Fruit fly (Drosophila melanogaster) whole organism, pupa: Measurements from ENCODE around the gene S.

ENCODE experiments used
- CG12605 ChIP-seq: fragments of 200-800 bp; sonication (Bioruptor generic); IDR thresholded peaks from 2 replicates; pipeline ENCODE4 v1.3.6; 2022; ENCODE audit warnings: missing biosample characterization, missing genetic modification characterization
- CG15710 ChIP-seq: fragments of 200-800 bp; sonication (Bioruptor generic); optimal IDR thresholded peaks from 2 replicates; lab custom pipeline; 2018; ENCODE audit warnings: missing biosample characterization, mild to moderate bottlenecking, missing genetic modification characterization, moderate library complexity
- CG17806 ChIP-seq: fragments of 200-800 bp; sonication (Bioruptor generic); optimal IDR thresholded peaks from 2 replicates; lab custom pipeline; 2018; ENCODE audit warnings: missing biosample characterization, mild to moderate bottlenecking, missing genetic modification characterization, moderate library complexity
- CG34367 ChIP-seq: fragments of 200-800 bp; sonication (Bioruptor generic); optimal IDR thresholded peaks from 2 replicates; lab custom pipeline; 2018; ENCODE audit warnings: missing biosample characterization, mild to moderate bottlenecking, missing genetic modification characterization
- CG8159 ChIP-seq: fragments of 200-800 bp; sonication (Bioruptor generic); optimal IDR thresholded peaks from 3 replicates; lab custom pipeline; 2018; ENCODE audit warnings: missing biosample characterization, mild to moderate bottlenecking, missing genetic modification characterization, moderate library complexity
- CG9948 ChIP-seq: fragments of 200-800 bp; sonication (Bioruptor generic); optimal IDR thresholded peaks from 2 replicates; lab custom pipeline; 2018; ENCODE audit warnings: missing biosample characterization, mild to moderate bottlenecking, missing genetic modification characterization, moderate library complexity
- EcR ChIP-seq: fragments of 200-800 bp; sonication (Bioruptor generic); optimal IDR thresholded peaks from 3 replicates; lab custom pipeline; 2019; ENCODE audit warnings: missing biosample characterization, missing genetic modification characterization, mild to moderate bottlenecking, moderate library complexity, missing genetic modification reagents
- Snoo ChIP-seq: fragments of 200-800 bp; sonication (Bioruptor generic); optimal IDR thresholded peaks from 3 replicates; lab custom pipeline; 2017; ENCODE audit warnings: missing biosample characterization, mild to moderate bottlenecking, missing genetic modification characterization, inconsistent platforms
- gl ChIP-seq: fragments of 200-800 bp; sonication (Bioruptor generic); optimal IDR thresholded peaks from 2 replicates; lab custom pipeline; 2018; ENCODE audit warnings: missing biosample characterization, mild to moderate bottlenecking, missing genetic modification characterization

- TF ChIP-seq CG34367 (tag; lab: Kevin White, UChicago) (no peak), CG8159 (tag; lab: Kevin White, UChicago) (no peak), CG9948 (no peak), Snoo (tag; lab: Kevin White, UChicago) (no peak), CG17806 (tag; lab: Kevin White, UChicago) (no peak), EcR (no peak), gl (no peak), CG12605 (no peak), CG15710 (tag; lab: Kevin White, UChicago) (no peak)
These were observed 69.8 kb downstream of the S start for dm6 chr2L:1007840-1008241.
